Worm (Caenorhabditis elegans) whole organism, L1 larva: ENCODE measurements around the gene W08E12.8.
A peak's percentile ranks its signal among the peaks of the same experiment; 100 is the strongest.

ENCODE experiments used
- C16A3.4 ChIP-seq: fragments of 150-350 bp; optimal IDR thresholded peaks from 2 replicates; lab custom pipeline; 2014; ENCODE audit warnings: missing biosample characterization, missing genetic modification characterization
- C34B4.2 ChIP-seq: sonication (generic microtip); optimal IDR thresholded peaks from 2 replicates; lab custom pipeline; 2017; ENCODE audit warnings: mild to moderate bottlenecking, missing genetic modification characterization, missing compliant biosample characterization
- F16B12.6 ChIP-seq: fragments of 150-350 bp; optimal IDR thresholded peaks from 2 replicates; lab custom pipeline; 2014; ENCODE audit warnings: missing biosample characterization, missing genetic modification characterization
- aha-1 ChIP-seq: fragments of 150-350 bp; optimal IDR thresholded peaks from 2 replicates; lab custom pipeline; 2014; ENCODE audit warnings: missing biosample characterization, missing genetic modification characterization
- aly-2 ChIP-seq: fragments of 150-350 bp; optimal IDR thresholded peaks from 2 replicates; lab custom pipeline; 2014; ENCODE audit warnings: missing biosample characterization, missing genetic modification characterization
- blmp-1 ChIP-seq: fragments of 150-350 bp; optimal IDR thresholded peaks from 2 replicates; lab custom pipeline; 2014; ENCODE audit warnings: missing biosample characterization, missing genetic modification characterization
- ceh-63 ChIP-seq: fragments of 200-800 bp; sonication (Bioruptor generic); optimal IDR thresholded peaks from 2 replicates; lab custom pipeline; 2018; ENCODE audit warnings: mild to moderate bottlenecking, missing genetic modification characterization, missing compliant biosample characterization
- ceh-8 ChIP-seq: fragments of 200-800 bp; sonication (Bioruptor generic); optimal IDR thresholded peaks from 2 replicates; lab custom pipeline; 2018; ENCODE audit warnings: mild to moderate bottlenecking, missing genetic modification characterization, moderate library complexity, missing compliant biosample characterization
- ceh-82 ChIP-seq, 3 experiments: fragments of 150-350 bp in 1 of 3; sonication (generic microtip) in 2 of 3; optimal IDR thresholded peaks; 2 replicates each; lab custom pipeline; 2014 to 2017; ENCODE audit warnings: missing biosample characterization in 3 of 3, missing genetic modification characterization in 3 of 3
- dsc-1 ChIP-seq: sonication (generic microtip); optimal IDR thresholded peaks from 2 replicates; lab custom pipeline; 2016; ENCODE audit warnings: mild to moderate bottlenecking, missing genetic modification characterization, missing compliant biosample characterization
- efl-1 ChIP-seq, 4 experiments: fragments of 150-350 bp; optimal IDR thresholded peaks in 3 of 4; peaks in 1 of 4; 1 replicate in 1 of 4; 2 replicates in 3 of 4; lab custom pipeline; 2014; ENCODE audit warnings: missing biosample characterization in 2 of 4, missing genetic modification characterization in 2 of 4, missing genetic modification reagents in 2 of 4
- efl-3 ChIP-seq: fragments of 200-800 bp; sonication (Bioruptor generic); optimal IDR thresholded peaks from 2 replicates; lab custom pipeline; 2018; ENCODE audit warnings: mild to moderate bottlenecking, missing genetic modification characterization, missing compliant biosample characterization
- egl-13 ChIP-seq: sonication (generic microtip); optimal IDR thresholded peaks from 2 replicates; lab custom pipeline; 2016; ENCODE audit warnings: missing genotype, missing genetic modification reagents, missing genetic modification characterization, missing compliant biosample characterization
- fkh-4 ChIP-seq: sonication (generic microtip); optimal IDR thresholded peaks from 2 replicates; lab custom pipeline; 2016; ENCODE audit warnings: missing compliant biosample characterization, missing genetic modification characterization, borderline replicate concordance
- fkh-8 ChIP-seq: sonication (generic microtip); optimal IDR thresholded peaks from 2 replicates; lab custom pipeline; 2016; ENCODE audit warnings: mild to moderate bottlenecking, missing genetic modification characterization, missing compliant biosample characterization
- hpl-2 ChIP-seq: fragments of 150-350 bp; optimal IDR thresholded peaks from 2 replicates; lab custom pipeline; 2014; ENCODE audit warnings: missing biosample characterization, missing genetic modification reagents, missing genetic modification characterization
- jun-1 ChIP-seq: fragments of 150-350 bp; optimal IDR thresholded peaks from 2 replicates; lab custom pipeline; 2014; ENCODE audit warnings: missing biosample characterization, missing genetic modification reagents, missing genetic modification characterization
- lin-14 ChIP-seq: fragments of 200-800 bp; sonication (Bioruptor generic); optimal IDR thresholded peaks from 2 replicates; lab custom pipeline; 2018; ENCODE audit warnings: mild to moderate bottlenecking, missing genetic modification characterization, moderate library complexity, missing compliant biosample characterization
- mdl-1 ChIP-seq, 2 experiments: fragments of 150-350 bp; optimal IDR thresholded peaks; 2 replicates each; lab custom pipeline; 2014 to 2017; ENCODE audit warnings: missing biosample characterization in 2 of 2, missing genetic modification characterization in 2 of 2, inconsistent platforms in 1 of 2
- nhr-237 ChIP-seq: fragments of 150-350 bp; optimal IDR thresholded peaks from 2 replicates; lab custom pipeline; 2014; ENCODE audit warnings: missing biosample characterization, missing genetic modification characterization
- nhr-47 ChIP-seq: sonication (generic microtip); optimal IDR thresholded peaks from 2 replicates; lab custom pipeline; 2016; ENCODE audit warnings: mild to moderate bottlenecking, missing genetic modification characterization, moderate library complexity, missing compliant biosample characterization
- nhr-71 ChIP-seq: sonication (generic microtip); optimal IDR thresholded peaks from 2 replicates; lab custom pipeline; 2016; ENCODE audit warnings: mild to moderate bottlenecking, missing genetic modification characterization, moderate library complexity, missing compliant biosample characterization
- nhr-85 ChIP-seq: sonication (generic microtip); peaks from one replicate; lab custom pipeline; 2016; ENCODE audit warnings: missing genetic modification characterization, inconsistent platforms, missing compliant biosample characterization
- nhr-90 ChIP-seq: sonication (generic microtip); optimal IDR thresholded peaks from 2 replicates; lab custom pipeline; 2016; ENCODE audit warnings: mild to moderate bottlenecking, missing genetic modification characterization, missing compliant biosample characterization; ENCODE audit not compliant: poor library complexity
- pax-3 ChIP-seq: fragments of 200-800 bp; sonication (Bioruptor generic); optimal IDR thresholded peaks from 2 replicates; lab custom pipeline; 2018; ENCODE audit warnings: mild to moderate bottlenecking, missing genetic modification characterization, moderate library complexity, missing compliant biosample characterization
- rnt-1 ChIP-seq: sonication (generic microtip); optimal IDR thresholded peaks from 2 replicates; lab custom pipeline; 2016; ENCODE audit warnings: mild to moderate bottlenecking, missing genetic modification characterization, moderate library complexity, missing compliant biosample characterization
- snu-23 ChIP-seq: sonication (generic microtip); optimal IDR thresholded peaks from 2 replicates; lab custom pipeline; 2016; ENCODE audit warnings: missing genetic modification characterization, missing compliant biosample characterization
- sox-4 ChIP-seq: sonication (generic microtip); optimal IDR thresholded peaks from 2 replicates; lab custom pipeline; 2016; ENCODE audit warnings: missing genetic modification characterization, missing compliant biosample characterization
- unc-130 ChIP-seq: fragments of 150-350 bp; optimal IDR thresholded peaks from 2 replicates; lab custom pipeline; 2017; ENCODE audit warnings: missing biosample characterization, missing genetic modification characterization, inconsistent platforms
- unc-86 ChIP-seq: sonication (generic microtip); optimal IDR thresholded peaks from 2 replicates; lab custom pipeline; 2016; ENCODE audit warnings: missing genetic modification characterization, missing compliant biosample characterization
- unc-98 ChIP-seq: fragments of 200-800 bp; sonication (Bioruptor generic); IDR thresholded peaks from 2 replicates; pipeline ENCODE4 v1.3.6; 2022; ENCODE audit warnings: missing genetic modification characterization, missing compliant biosample characterization
- vab-15 ChIP-seq: sonication (generic microtip); optimal IDR thresholded peaks from 2 replicates; lab custom pipeline; 2017; ENCODE audit warnings: missing genotype, mild to moderate bottlenecking, missing genetic modification characterization, missing compliant biosample characterization
- xbp-1 ChIP-seq: sonication (generic microtip); optimal IDR thresholded peaks from 2 replicates; lab custom pipeline; 2016; ENCODE audit warnings: missing genetic modification characterization, missing compliant biosample characterization
- zag-1 ChIP-seq: fragments of 150-350 bp; optimal IDR thresholded peaks from 2 replicates; lab custom pipeline; 2014; ENCODE audit warnings: missing biosample characterization, missing genetic modification characterization
- zip-4 ChIP-seq: fragments of 200-800 bp; sonication (Bioruptor generic); optimal IDR thresholded peaks from 2 replicates; lab custom pipeline; 2018; ENCODE audit warnings: mild to moderate bottlenecking, missing genetic modification characterization, moderate library complexity, missing compliant biosample characterization

W08E12.8 gene

ce11 chrIV:3291977-3292561 is at the start of gene W08E12.8:
Gene W08E12.8 (plus strand): TSS chrIV:3292371.
- TF ChIP-seq egl-13 (tag; lab: Kevin White, UChicago) (no peak), blmp-1 (peak; percentile 26), snu-23 (GFP tag; lab: Kevin White, UChicago) (peak; percentile 5), ceh-82 (tag; optimal IDR thresholded peaks at IDR 0.05; lab: Kevin White, UChicago) (no peak), nhr-85 (peak; percentile 70), zip-4 (no peak), unc-98 (no peak)

- TF ChIP-seq nhr-71 (tag; lab: Kevin White, UChicago) (peak; percentile 21), fkh-8 (tag; lab: Kevin White, UChicago) (peak; percentile 53), efl-1 (optimal IDR thresholded peaks at IDR 0.05; lab: Kevin White, UChicago) (no peak), efl-1 (GFP tag; optimal IDR thresholded peaks at IDR 0.05 in 1 of 2; lab: Kevin White, UChicago) (peak in 1 of 2 experiments; percentile 43), C34B4.2 (tag; lab: Kevin White, UChicago) (no peak), nhr-47 (tag; lab: Kevin White, UChicago) (peak; percentile 63), egl-13 (tag; lab: Kevin White, UChicago) (peak; percentile 80), ceh-82 (tag; optimal IDR thresholded peaks at IDR 0.05; lab: Kevin White, UChicago) (no peak), fkh-4 (tag; lab: Kevin White, UChicago) (peak; percentile 33), nhr-85 (peak; percentile 19), pax-3 (tag; lab: Kevin White, UChicago) (peak; percentile 57), F16B12.6 (tag; lab: Kevin White, UChicago) (no peak), dsc-1 (peak; percentile 98)
These were observed 45.3 kb upstream of the W08E12.8 start for ce11 chrIV:3246873-3247272.

ce11 chrIV:3250020-3250419 is 42.2 kb upstream of the W08E12.8 start:
- TF ChIP-seq fkh-8 (tag; lab: Kevin White, UChicago) (peak; percentile 45), F16B12.6 (tag; lab: Kevin White, UChicago) (no peak), sox-4 (tag; lab: Kevin White, UChicago) (peak; percentile 53), dsc-1 (peak; percentile 99), nhr-90 (tag; lab: Kevin White, UChicago) (no peak), nhr-71 (tag; lab: Kevin White, UChicago) (peak; percentile 38), zag-1 (no peak), ceh-8 (GFP tag; lab: Kevin White, UChicago) (no peak), egl-13 (tag; lab: Kevin White, UChicago) (peak; percentile 45), fkh-4 (tag; lab: Kevin White, UChicago) (peak; percentile 41), pax-3 (tag; lab: Kevin White, UChicago) (peak; percentile 73), nhr-47 (tag; lab: Kevin White, UChicago) (peak; percentile 60), ceh-82 (tag; optimal IDR thresholded peaks at IDR 0.05; lab: Kevin White, UChicago) (no peak)

- no peak for TF ChIP-seq xbp-1
- no peak for TF ChIP-seq rnt-1
- no peak for TF ChIP-seq hpl-2
- no peak for TF ChIP-seq nhr-237 (tag; lab: Kevin White, UChicago)
- no peak for TF ChIP-seq unc-130 (tag; lab: Kevin White, UChicago)
- no peak for TF ChIP-seq jun-1 (tag; lab: Kevin White, UChicago)
- no peak for TF ChIP-seq efl-1 (optimal IDR thresholded peaks at IDR 0.05; lab: Kevin White, UChicago)
- no peak for TF ChIP-seq efl-1 (GFP tag; optimal IDR thresholded peaks at IDR 0.05 in 1 of 2; lab: Kevin White, UChicago)
- TF ChIP-seq unc-86 (tag; lab: Kevin White, UChicago), result no peak
- TF ChIP-seq C16A3.4, result no peak
- TF ChIP-seq nhr-90 (tag; lab: Kevin White, UChicago), result no peak
- TF ChIP-seq aha-1 (tag; lab: Kevin White, UChicago), result no peak
- TF ChIP-seq aly-2 (tag; lab: Kevin White, UChicago), result no peak
- TF ChIP-seq vab-15 (tag; lab: Kevin White, UChicago), result no peak
- no peak for TF ChIP-seq mdl-1 (tag; optimal IDR thresholded peaks at IDR 0.05; lab: Kevin White, UChicago)
- TF ChIP-seq pax-3 (tag; lab: Kevin White, UChicago), result no peak
- no peak for TF ChIP-seq efl-3 (GFP tag; lab: Kevin White, UChicago)
- no peak for TF ChIP-seq sox-4 (tag; lab: Kevin White, UChicago)
- TF ChIP-seq ceh-63 (GFP tag; lab: Kevin White, UChicago), result no peak
- TF ChIP-seq lin-14 (GFP tag; lab: Kevin White, UChicago), result no peak
- no peak for TF ChIP-seq fkh-4 (tag; lab: Kevin White, UChicago)
These were observed 40.6 kb upstream of the W08E12.8 start for ce11 chrIV:3251551-3251950.
